Fruit fly (Drosophila melanogaster) whole organism, embryonic: ENCODE results near the gene Acp32CD.
A peak's percentile ranks its signal among the peaks of the same experiment; 100 is the strongest.

Source experiments
- Awh ChIP-seq: fragments of 200-800 bp; sonication (Bioruptor generic); IDR thresholded peaks from 2 replicates; pipeline ENCODE4, ENCODE4 v1.3.6; 2022; ENCODE audit warnings: missing biosample characterization, missing genetic modification characterization
- C15 ChIP-seq: fragments of 200-800 bp; sonication (Bioruptor generic); IDR thresholded peaks from 3 replicates; pipeline ENCODE4 v1.3.6; 2022; ENCODE audit warnings: missing biosample characterization, missing genetic modification characterization
- CG10565 ChIP-seq: fragments of 200-800 bp; sonication (Bioruptor generic); optimal IDR thresholded peaks from 3 replicates; lab custom pipeline; 2016; ENCODE audit warnings: missing biosample characterization, mild to moderate bottlenecking, missing genetic modification characterization
- CG11093 ChIP-seq: fragments of 200-800 bp; sonication (Bioruptor generic); IDR thresholded peaks from 3 replicates; pipeline ENCODE4 v1.3.6; 2022; ENCODE audit warnings: missing biosample characterization, missing genetic modification characterization
- CG11247 ChIP-seq: fragments of 200-800 bp; sonication (Bioruptor generic); IDR thresholded peaks from 2 replicates; pipeline ENCODE4 v1.3.6; 2022; ENCODE audit warnings: missing biosample characterization, missing genetic modification characterization
- CG11504 ChIP-seq: fragments of 200-800 bp; sonication (Bioruptor generic); optimal IDR thresholded peaks from 3 replicates; lab custom pipeline; 2019; ENCODE audit warnings: missing biosample characterization, mild to moderate bottlenecking, missing genetic modification characterization, moderate library complexity
- CG11695 ChIP-seq: fragments of 200-800 bp; sonication (Bioruptor generic); IDR thresholded peaks from 3 replicates; pipeline ENCODE4 v1.3.6; 2022; ENCODE audit warnings: missing biosample characterization, missing genetic modification characterization
- CG14667 ChIP-seq: fragments of 200-800 bp; sonication (Bioruptor generic); IDR thresholded peaks from 2 replicates; pipeline ENCODE4 v1.3.6; 2022; ENCODE audit warnings: missing biosample characterization, missing genetic modification characterization
- CG17568 ChIP-seq: fragments of 200-800 bp; sonication (Bioruptor generic); optimal IDR thresholded peaks from 2 replicates; lab custom pipeline; 2018; ENCODE audit warnings: missing biosample characterization, mild to moderate bottlenecking, missing genetic modification characterization, moderate library complexity
- CG18262 ChIP-seq: fragments of 200-800 bp; optimal IDR thresholded peaks from 3 replicates; lab custom pipeline; 2019; ENCODE audit warnings: missing biosample characterization, mild to moderate bottlenecking, missing genetic modification characterization, moderate library complexity
- CG32767 ChIP-seq: fragments of 200-800 bp; sonication (Bioruptor generic); IDR thresholded peaks from 2 replicates; pipeline ENCODE4 v1.3.6; 2022; ENCODE audit warnings: missing biosample characterization, missing genetic modification characterization
- CG4404 ChIP-seq: fragments of 200-800 bp; sonication (Bioruptor generic); IDR thresholded peaks from 2 replicates; pipeline ENCODE4 v1.3.6; 2022; ENCODE audit warnings: missing biosample characterization, missing genetic modification characterization
- CG4820 ChIP-seq: fragments of 200-800 bp; sonication (Bioruptor generic); optimal IDR thresholded peaks from 3 replicates; lab custom pipeline; 2016; ENCODE audit warnings: missing biosample characterization, missing genetic modification characterization
- CG8359 ChIP-seq: fragments of 200-800 bp; sonication (Bioruptor generic); optimal IDR thresholded peaks from 2 replicates; lab custom pipeline; 2017; ENCODE audit warnings: missing biosample characterization, mild to moderate bottlenecking, missing genetic modification characterization, borderline replicate concordance
- CG8388 ChIP-seq: fragments of 200-800 bp; sonication (Bioruptor generic); optimal IDR thresholded peaks from 2 replicates; lab custom pipeline; 2019; ENCODE audit warnings: missing biosample characterization, mild to moderate bottlenecking, missing genetic modification characterization, moderate library complexity
- CG9797 ChIP-seq: fragments of 200-800 bp; sonication (Bioruptor generic); optimal IDR thresholded peaks from 3 replicates; lab custom pipeline; 2018; ENCODE audit warnings: missing biosample characterization, mild to moderate bottlenecking, missing genetic modification characterization
- Dref ChIP-seq: fragments of 200-800 bp; sonication (Bioruptor generic); IDR thresholded peaks from 2 replicates; pipeline ENCODE4 v1.3.6; 2022; ENCODE audit warnings: missing biosample characterization, missing genetic modification characterization
- Drgx ChIP-seq: fragments of 200-800 bp; sonication (Bioruptor generic); IDR thresholded peaks from 2 replicates; pipeline ENCODE4 v1.3.6; 2022; ENCODE audit warnings: missing biosample characterization, missing genetic modification characterization
- Hmx ChIP-seq: fragments of 200-800 bp; sonication (Bioruptor generic); optimal IDR thresholded peaks from 2 replicates; lab custom pipeline; 2016; ENCODE audit warnings: missing biosample characterization, missing genetic modification characterization
- Hr3 ChIP-seq: fragments of 200-800 bp; sonication (Bioruptor generic); optimal IDR thresholded peaks from 3 replicates; lab custom pipeline; 2016; ENCODE audit warnings: missing biosample characterization, missing genetic modification characterization
- Ptx1 ChIP-seq: fragments of 200-800 bp; sonication (Bioruptor generic); IDR thresholded peaks from 2 replicates; pipeline ENCODE4 v1.3.6; 2022; ENCODE audit warnings: missing biosample characterization, missing genetic modification characterization
- Sox102F ChIP-seq: fragments of 200-800 bp; sonication (Bioruptor generic); optimal IDR thresholded peaks from 2 replicates; lab custom pipeline; 2018; ENCODE audit warnings: missing biosample characterization, mild to moderate bottlenecking, missing genetic modification characterization, moderate library complexity
- Xbp1 ChIP-seq: fragments of 200-800 bp; sonication (Bioruptor generic); optimal IDR thresholded peaks from 3 replicates; lab custom pipeline; 2016; ENCODE audit warnings: missing biosample characterization, mild to moderate bottlenecking, missing genetic modification characterization
- ap ChIP-seq: fragments of 200-800 bp; sonication (Bioruptor generic); IDR thresholded peaks from 2 replicates; pipeline ENCODE4 v1.3.6; 2022; ENCODE audit warnings: missing biosample characterization, missing genetic modification characterization
- caup ChIP-seq: fragments of 200-800 bp; sonication (Bioruptor generic); optimal IDR thresholded peaks from 3 replicates; lab custom pipeline; 2017; ENCODE audit warnings: missing biosample characterization, mild to moderate bottlenecking, missing genetic modification characterization, moderate library complexity; ENCODE audit not compliant: severe bottlenecking
- cg ChIP-seq: fragments of 200-800 bp; sonication (Bioruptor generic); optimal IDR thresholded peaks from 3 replicates; lab custom pipeline; 2019; ENCODE audit warnings: missing biosample characterization, mild to moderate bottlenecking, missing genetic modification characterization, moderate library complexity
- chn ChIP-seq: fragments of 200-800 bp; sonication (Bioruptor generic); optimal IDR thresholded peaks from 2 replicates; lab custom pipeline; 2016; ENCODE audit warnings: missing biosample characterization, missing genetic modification characterization
- grn ChIP-seq: fragments of 200-800 bp; sonication (Bioruptor generic); optimal IDR thresholded peaks from 3 replicates; lab custom pipeline; 2017; ENCODE audit warnings: missing biosample characterization, missing genetic modification characterization
- hkb ChIP-seq, 2 experiments: fragments of 200-800 bp in 1 of 2; fragments of >200 bp in 1 of 2; sonication (Bioruptor generic) in 1 of 2; IDR thresholded peaks in 1 of 2; optimal IDR thresholded peaks in 1 of 2; 2 replicates each; pipeline versions ENCODE4 v1.3.6 to Lab custom; 2017 to 2022; ENCODE audit warnings: missing biosample characterization in 1 of 2, missing genetic modification characterization in 1 of 2
- jigr1 ChIP-seq: fragments of 200-800 bp; sonication (Bioruptor generic); IDR thresholded peaks from 3 replicates; pipeline ENCODE4 v1.3.6; 2022; ENCODE audit warnings: missing biosample characterization, missing genetic modification characterization
- lab ChIP-seq: fragments of 200-800 bp; sonication (Bioruptor generic); optimal IDR thresholded peaks from 3 replicates; lab custom pipeline; 2017; ENCODE audit warnings: missing biosample characterization, missing genetic modification characterization, mild to moderate bottlenecking, moderate library complexity, missing genetic modification reagents
- lmd ChIP-seq: fragments of 200-800 bp; sonication (Bioruptor generic); IDR thresholded peaks from 2 replicates; pipeline ENCODE4 v1.3.6; 2022; ENCODE audit warnings: missing biosample characterization, missing genetic modification characterization
- nmo ChIP-seq: fragments of 200-800 bp; sonication (Bioruptor generic); optimal IDR thresholded peaks from 2 replicates; lab custom pipeline; 2018; ENCODE audit warnings: missing biosample characterization, mild to moderate bottlenecking, missing genetic modification characterization, moderate library complexity
- onecut ChIP-seq: fragments of 200-800 bp; sonication (Bioruptor generic); IDR thresholded peaks from 2 replicates; pipeline ENCODE4 v1.3.6; 2022; ENCODE audit warnings: missing biosample characterization, missing genetic modification characterization
- pho ChIP-seq: fragments of 200-800 bp; sonication (Bioruptor generic); optimal IDR thresholded peaks from 2 replicates; lab custom pipeline; 2016; ENCODE audit warnings: missing biosample characterization, missing genetic modification characterization
- prd ChIP-seq, 3 experiments: fragments of >200 bp in 2 of 3; fragments of 200-800 bp in 1 of 3; sonication (Bioruptor generic) in 1 of 3; optimal IDR thresholded peaks in 2 of 3; IDR thresholded peaks in 1 of 3; 2 replicates in 2 of 3; 3 replicates in 1 of 3; pipeline versions ENCODE4 v1.3.6 to Lab custom; 2017 to 2022; ENCODE audit warnings: missing biosample characterization in 1 of 3, missing genetic modification characterization in 1 of 3
- sd ChIP-seq: fragments of 200-800 bp; sonication (Bioruptor generic); optimal IDR thresholded peaks from 3 replicates; lab custom pipeline; 2018; ENCODE audit warnings: missing biosample characterization, mild to moderate bottlenecking, missing genetic modification characterization, moderate library complexity
- slbo ChIP-seq: fragments of 200-800 bp; sonication (Bioruptor generic); IDR thresholded peaks from 2 replicates; pipeline ENCODE4 v1.3.6; 2022; ENCODE audit warnings: missing biosample characterization, missing genetic modification characterization
- so ChIP-seq: fragments of 200-800 bp; sonication (Bioruptor generic); IDR thresholded peaks from 3 replicates; pipeline ENCODE4 v1.3.6; 2022; ENCODE audit warnings: missing biosample characterization, missing genetic modification characterization
- tgo ChIP-seq: fragments of 200-800 bp; sonication (Bioruptor generic); IDR thresholded peaks from 3 replicates; pipeline ENCODE4 v1.3.6; 2022; ENCODE audit warnings: missing biosample characterization, missing genetic modification characterization
- vvl ChIP-seq: fragments of 200-800 bp; sonication (Bioruptor generic); IDR thresholded peaks from 2 replicates; pipeline ENCODE4 v1.3.6; 2022; ENCODE audit warnings: missing biosample characterization, missing genetic modification characterization
- z ChIP-seq: fragments of 200-800 bp; sonication (Bioruptor generic); IDR thresholded peaks from 3 replicates; pipeline ENCODE4 v1.3.6; 2022; ENCODE audit warnings: missing biosample characterization, missing genetic modification characterization
- zen2 ChIP-seq: fragments of 200-800 bp; sonication (Bioruptor generic); IDR thresholded peaks from 3 replicates; pipeline ENCODE4 v1.3.6; 2022; ENCODE audit warnings: missing biosample characterization, missing genetic modification characterization; ENCODE audit not compliant: partially characterized antibody
- zf30C ChIP-seq: fragments of 200-800 bp; sonication (Bioruptor generic); optimal IDR thresholded peaks from 3 replicates; lab custom pipeline; 2018; ENCODE audit warnings: missing biosample characterization, mild to moderate bottlenecking, missing genetic modification characterization

Acp32CD gene

DNA sequence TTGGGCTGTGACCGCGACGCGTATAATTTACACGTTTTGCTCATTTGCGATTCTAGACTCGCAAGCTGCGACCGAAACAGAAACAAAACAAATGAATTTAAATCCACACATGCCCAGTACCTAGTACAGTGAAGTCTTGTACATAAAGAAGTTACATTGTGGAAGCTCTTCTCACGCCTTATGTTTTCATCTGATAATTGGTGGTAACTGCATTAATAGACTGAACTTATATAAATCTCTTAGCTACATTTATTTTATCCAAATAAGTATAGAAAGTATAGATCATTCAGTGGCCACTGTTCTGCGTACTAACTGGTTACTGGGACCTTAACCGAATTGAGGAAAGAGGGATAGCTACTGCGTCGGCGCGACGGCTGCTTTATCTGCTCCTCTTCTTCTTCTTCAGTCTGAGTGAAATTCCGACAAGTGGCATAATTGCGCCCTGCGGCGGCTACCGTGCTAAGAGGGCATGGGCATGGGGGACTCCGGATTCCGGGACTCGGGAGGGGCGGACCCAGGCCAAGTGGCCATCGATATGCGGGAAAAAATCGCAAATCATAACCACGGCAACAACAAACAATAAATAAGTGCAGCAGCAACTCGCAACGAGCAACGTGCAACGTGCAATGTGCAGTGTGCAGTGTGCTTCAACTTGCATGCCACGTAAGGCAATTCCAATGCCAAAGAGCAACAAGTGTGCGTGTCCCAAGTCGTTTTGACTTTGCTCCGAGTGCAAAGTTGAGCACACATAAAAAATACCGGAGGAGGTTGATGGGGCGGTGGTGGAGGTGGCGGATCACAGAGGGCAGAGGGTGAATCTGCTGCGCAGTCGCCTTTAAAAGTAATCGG lies 36.4 kb downstream of the Acp32CD start (continued):
- TF ChIP-seq caup (no peak), Ptx1 (GFP tag; lab: Robert Waterston, UW) (no peak), chn (GFP tag; lab: Kevin White, UChicago) (no peak), CG4820 (GFP tag; lab: Kevin White, UChicago) (no peak), sd (tag; lab: Kevin White, UChicago) (peak; percentile 1), Xbp1 (no peak), CG11504 (no peak)

DNA sequence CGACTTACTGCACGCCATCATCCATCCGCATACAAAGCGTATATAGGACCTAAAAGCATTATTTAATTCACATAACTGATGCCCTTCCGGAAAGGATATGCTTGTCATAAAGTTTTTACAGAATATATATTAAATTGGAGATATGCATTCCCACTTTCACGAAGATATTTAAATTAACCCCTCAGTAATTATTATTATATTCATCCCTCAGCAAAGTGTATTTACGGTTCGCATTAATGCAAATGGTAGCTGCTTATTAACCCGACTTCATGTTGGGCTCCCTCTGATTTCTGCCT lies 37.0 kb downstream of the Acp32CD start:
- peak; percentile 26; the same call in 1 of the 2 replicates for TF ChIP-seq Drgx (GFP tag; lab: Robert Waterston, UW)
- no peak for TF ChIP-seq Sox102F
- no peak for TF ChIP-seq Awh (GFP tag; lab: Robert Waterston, UW)
- no peak for TF ChIP-seq CG9797 (GFP tag; lab: Kevin White, UChicago)
- no peak for TF ChIP-seq grn (GFP tag; lab: Kevin White, UChicago)
- no peak for TF ChIP-seq z (GFP tag; lab: Robert Waterston, UW)
- TF ChIP-seq CG4404 (GFP tag; lab: Robert Waterston, UW): no peak
- no peak for TF ChIP-seq CG10565 (GFP tag; lab: Kevin White, UChicago)

DNA sequence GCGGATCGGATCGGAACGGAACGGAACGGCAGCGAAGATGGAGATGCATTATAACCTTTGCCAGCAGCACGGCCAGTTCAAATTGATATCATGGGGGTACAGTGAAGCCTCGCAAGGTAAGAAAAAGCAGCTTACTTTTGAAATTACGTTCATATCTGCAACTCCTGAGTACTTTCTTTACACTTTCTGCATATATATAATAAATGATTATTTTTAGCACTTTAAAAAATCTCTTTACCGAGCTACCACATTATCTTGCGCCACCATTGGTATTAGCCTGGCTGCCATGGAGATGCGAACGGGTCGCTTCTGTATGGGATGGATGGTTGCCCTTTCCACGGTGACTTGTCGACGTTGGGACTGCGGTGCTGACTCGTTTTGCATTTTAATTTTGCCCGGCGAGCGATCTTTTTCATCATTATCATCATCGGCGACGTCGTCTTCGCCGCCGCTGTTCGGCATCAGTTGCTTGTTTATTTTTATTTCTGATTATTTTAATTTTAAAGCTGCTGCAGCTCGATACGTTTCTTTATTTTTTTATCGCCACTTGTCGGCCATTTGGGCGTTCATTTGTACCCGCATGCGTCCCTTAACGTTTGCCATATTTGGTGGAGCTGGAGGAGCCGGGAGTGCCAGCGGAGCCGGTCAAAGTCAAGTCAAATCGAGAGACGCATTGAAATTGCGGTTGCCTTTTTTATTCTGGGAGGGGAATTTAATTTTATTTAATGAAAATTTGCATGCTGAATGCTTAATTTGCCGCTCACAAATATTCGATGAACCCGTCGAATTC lies 37.8 kb downstream of the Acp32CD start:
- TF ChIP-seq jigr1 (GFP tag; lab: Robert Waterston, UW) (no peak), lmd (GFP tag; lab: Robert Waterston, UW) (peak; percentile 46), CG17568 (GFP tag; lab: Kevin White, UChicago) (no peak), CG8359 (GFP tag; lab: Kevin White, UChicago) (no peak), pho (GFP tag; lab: Kevin White, UChicago) (no peak), hkb (optimal IDR thresholded peaks at IDR 0.05; lab: Kevin White, UChicago) (no peak), hkb (GFP tag; IDR thresholded peaks at IDR 0.05; lab: Robert Waterston, UW) (peak; percentile 57), vvl (GFP tag; lab: Robert Waterston, UW) (peak; percentile 27; the same call in 1 of the 2 replicates), CG11247 (GFP tag; lab: Robert Waterston, UW) (no peak), zf30C (no peak), CG14667 (no peak), CG18262 (tag; lab: Kevin White, UChicago) (no peak), zen2 (GFP tag; lab: Robert Waterston, UW) (no peak), Sox102F (peak; percentile 44), Ptx1 (GFP tag; lab: Robert Waterston, UW) (peak; percentile 74), prd (optimal IDR thresholded peaks at IDR 0.05; lab: Kevin White, UChicago) (no peak), prd (GFP tag; IDR thresholded peaks at IDR 0.05; lab: Robert Waterston, UW) (peak; percentile 32; the same call in 1 of the 3 replicates), ap (GFP tag; lab: Robert Waterston, UW) (no peak), CG32767 (no peak), cg (GFP tag; lab: Kevin White, UChicago) (no peak), CG11695 (GFP tag; lab: Robert Waterston, UW) (peak; percentile 57; the same call in 1 of the 3 replicates), slbo (GFP tag; lab: Robert Waterston, UW) (peak; percentile 29; the same call in 1 of the 2 replicates), CG8388 (GFP tag; lab: Kevin White, UChicago) (no peak), lab (GFP tag; lab: Kevin White, UChicago) (peak; percentile 38), Hmx (GFP tag; lab: Kevin White, UChicago) (no peak), CG11093 (GFP tag; lab: Robert Waterston, UW) (no peak), nmo (GFP tag; lab: Kevin White, UChicago) (no peak), onecut (peak; percentile 10; the same call in 1 of the 2 replicates), C15 (GFP tag; lab: Robert Waterston, UW) (no peak), tgo (GFP tag; lab: Robert Waterston, UW) (0 out of 3 replicates have a peak, but pooled peaks have one; percentile 26), so (GFP tag; lab: Robert Waterston, UW) (0 out of 3 replicates have a peak, but pooled peaks have one; percentile 38), Hr3 (no peak), Dref (no peak)
